Worm (Caenorhabditis elegans) whole organism, late embryonic: Measurements from ENCODE around the gene R53.5.

Source experiments
- ama-1 ChIP-seq: fragments of 150-350 bp; optimal IDR thresholded peaks from 2 replicates; lab custom pipeline; 2014
- ceh-31 ChIP-seq: sonication (generic microtip); optimal IDR thresholded peaks from 2 replicates; lab custom pipeline; 2016; ENCODE audit warnings: missing genetic modification characterization, missing compliant biosample characterization
- ceh-9 ChIP-seq: sonication (generic microtip); optimal IDR thresholded peaks from 2 replicates; lab custom pipeline; 2016; ENCODE audit warnings: mild to moderate bottlenecking, missing genetic modification characterization, inconsistent platforms, missing compliant biosample characterization
- hlh-15 ChIP-seq: sonication (generic microtip); optimal IDR thresholded peaks from 2 replicates; lab custom pipeline; 2016; ENCODE audit warnings: missing genetic modification characterization, missing compliant biosample characterization
- odd-2 ChIP-seq: sonication (generic microtip); optimal IDR thresholded peaks from 2 replicates; lab custom pipeline; 2017; ENCODE audit warnings: antibody characterized with exemption, mild to moderate bottlenecking, missing genetic modification characterization, missing compliant biosample characterization

DNA sequence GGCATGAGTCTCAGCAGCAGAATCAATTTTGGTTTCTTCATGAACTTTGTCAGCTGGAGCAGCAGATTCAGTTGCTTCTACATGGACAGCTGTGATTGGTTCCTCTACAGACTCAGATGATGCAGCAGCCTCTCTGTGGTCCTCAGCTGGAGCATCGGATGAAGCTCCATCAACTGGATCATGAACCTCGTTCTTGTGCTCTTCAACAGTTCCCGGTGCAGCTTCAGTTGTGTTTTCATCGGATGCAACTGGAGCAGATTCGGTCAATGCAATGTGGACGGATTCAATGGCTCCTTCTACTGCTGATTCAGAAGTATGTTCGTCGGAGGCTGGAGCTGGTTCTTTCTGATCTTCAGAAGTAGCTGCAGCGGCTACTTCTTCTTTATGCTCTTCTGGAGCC is 44.1 kb upstream of the R53.5 start:
- no peak for TF ChIP-seq ama-1 (lab: Kevin White, UChicago)
- no peak for TF ChIP-seq ceh-31 (tag; lab: Kevin White, UChicago)
- TF ChIP-seq hlh-15 = no peak
- no peak for TF ChIP-seq ceh-9
- no peak for TF ChIP-seq odd-2 (tag; lab: Kevin White, UChicago)
